Fruit fly (Drosophila melanogaster): ENCODE data around the gene Ag5r2.

The Ag5r2 gene

dm6 chrX:14784002-14784568, at the start of gene Ag5r2:
Gene Ag5r2, minus strand, starts transcription at chrX:14784052.
- no peak for TF ChIP-seq Myc (optimal IDR thresholded peaks at IDR 0.05)
- TF ChIP-seq Sin3A (optimal IDR thresholded peaks at IDR 0.05): no peak
- TF ChIP-seq h (optimal IDR thresholded peaks at IDR 0.05): no peak

- TF ChIP-seq ttk (optimal IDR thresholded peaks at IDR 0.05) (no peak), insv (optimal IDR thresholded peaks at IDR 0.05) (no peak), Myc (optimal IDR thresholded peaks at IDR 0.05) (no peak), h (optimal IDR thresholded peaks at IDR 0.05) (no peak), psq (optimal IDR thresholded peaks at IDR 0.05) (no peak), Sin3A (optimal IDR thresholded peaks at IDR 0.05) (no peak)
These were observed 48.9 kb upstream of the Ag5r2 start, which contains the start of gene CG14411 for dm6 chrX:14832562-14833303. Gene CG14411, plus strand, starts transcription at chrX:14832647.

dm6 chrX:14831713-14832561, 48.1 kb upstream of the Ag5r2 start, which contains the start of gene CG14408:
Gene CG14408, minus strand, starts transcription at chrX:14832033.
- TF ChIP-seq psq (optimal IDR thresholded peaks at IDR 0.05) (no peak), ttk (optimal IDR thresholded peaks at IDR 0.05) (no peak), insv (optimal IDR thresholded peaks at IDR 0.05) (no peak), Myc (optimal IDR thresholded peaks at IDR 0.05) (no peak), Sin3A (optimal IDR thresholded peaks at IDR 0.05) (no peak), h (optimal IDR thresholded peaks at IDR 0.05) (no peak)

DNA sequence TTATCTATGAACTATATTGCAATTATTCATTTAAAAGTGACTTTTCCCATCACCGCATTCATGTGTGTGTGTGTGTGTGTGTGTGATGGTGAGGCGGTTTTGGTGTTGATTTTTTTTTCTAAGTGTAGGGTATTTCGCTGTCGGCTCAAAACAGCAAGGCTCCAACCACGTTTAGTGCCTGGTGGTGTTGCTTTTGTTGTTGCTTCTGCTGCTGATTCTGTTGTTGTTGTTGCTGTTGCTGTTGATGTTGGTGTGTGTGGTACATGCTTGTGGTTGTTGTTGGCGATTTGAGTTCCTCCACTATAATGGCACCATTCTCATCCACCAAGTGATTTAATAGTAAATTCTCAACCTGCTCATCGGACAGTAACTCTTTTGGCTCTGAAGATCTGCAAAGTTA, 43.8 kb upstream of the Ag5r2 start:
- TF ChIP-seq insv (optimal IDR thresholded peaks at IDR 0.05) (no peak), Myc (optimal IDR thresholded peaks at IDR 0.05) (no peak), h (optimal IDR thresholded peaks at IDR 0.05) (no peak), ttk (optimal IDR thresholded peaks at IDR 0.05) (no peak), Sin3A (optimal IDR thresholded peaks at IDR 0.05) (no peak), psq (optimal IDR thresholded peaks at IDR 0.05) (no peak)

- no peak for TF ChIP-seq h (optimal IDR thresholded peaks at IDR 0.05)
- no peak for TF ChIP-seq psq (optimal IDR thresholded peaks at IDR 0.05)
- no peak for TF ChIP-seq Sin3A (optimal IDR thresholded peaks at IDR 0.05)
These were observed 42.2 kb upstream of the Ag5r2 start, which contains the start of gene rut for dm6 chrX:14825922-14826617. Gene rut, minus strand, starts transcription at chrX:14826073.

- TF ChIP-seq Myc (optimal IDR thresholded peaks at IDR 0.05) (no peak), Sin3A (optimal IDR thresholded peaks at IDR 0.05) (no peak), h (optimal IDR thresholded peaks at IDR 0.05) (no peak), insv (optimal IDR thresholded peaks at IDR 0.05) (no peak), psq (optimal IDR thresholded peaks at IDR 0.05) (no peak), ttk (optimal IDR thresholded peaks at IDR 0.05) (no peak)
These were observed 41.6 kb upstream of the Ag5r2 start for dm6 chrX:14825470-14825787.

dm6 chrX:14824690-14825469, 41.0 kb upstream of the Ag5r2 start:
- no peak for TF ChIP-seq psq (optimal IDR thresholded peaks at IDR 0.05)
- TF ChIP-seq Myc (optimal IDR thresholded peaks at IDR 0.05): no peak
- no peak for TF ChIP-seq ttk (optimal IDR thresholded peaks at IDR 0.05)
- TF ChIP-seq insv (optimal IDR thresholded peaks at IDR 0.05): no peak
- TF ChIP-seq h (optimal IDR thresholded peaks at IDR 0.05): no peak
- TF ChIP-seq Sin3A (optimal IDR thresholded peaks at IDR 0.05): no peak

- no peak for TF ChIP-seq psq (optimal IDR thresholded peaks at IDR 0.05)
- TF ChIP-seq h (optimal IDR thresholded peaks at IDR 0.05): no peak
- TF ChIP-seq ttk (optimal IDR thresholded peaks at IDR 0.05): no peak
- no peak for TF ChIP-seq Sin3A (optimal IDR thresholded peaks at IDR 0.05)
- no peak for TF ChIP-seq insv (optimal IDR thresholded peaks at IDR 0.05)
- TF ChIP-seq Myc (optimal IDR thresholded peaks at IDR 0.05): no peak
These were observed 28.4 kb upstream of the Ag5r2 start for dm6 chrX:14812239-14812638.

DNA sequence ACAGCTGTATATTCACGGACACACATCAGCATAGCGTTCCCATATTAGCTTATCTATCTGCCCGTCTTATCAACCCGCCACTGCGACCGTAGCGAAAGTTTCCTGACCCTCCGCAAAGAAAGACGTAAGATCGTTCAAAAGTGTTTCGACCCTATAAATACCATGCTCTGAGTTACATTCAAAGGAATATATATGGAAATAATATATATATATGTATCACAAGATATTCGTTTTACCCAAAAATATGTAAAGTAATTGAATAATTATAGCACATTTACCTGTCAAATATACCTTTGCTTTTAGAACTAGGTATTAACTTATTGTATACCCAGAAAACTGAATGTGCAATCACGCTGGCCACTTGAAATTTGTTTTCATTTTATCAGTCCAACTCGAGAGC, 26.6 kb upstream of the Ag5r2 start:
- TF ChIP-seq h (optimal IDR thresholded peaks at IDR 0.05) (no peak), Myc (optimal IDR thresholded peaks at IDR 0.05) (no peak), psq (optimal IDR thresholded peaks at IDR 0.05) (no peak), Sin3A (optimal IDR thresholded peaks at IDR 0.05) (no peak), insv (optimal IDR thresholded peaks at IDR 0.05) (no peak), ttk (optimal IDR thresholded peaks at IDR 0.05) (no peak)

DNA sequence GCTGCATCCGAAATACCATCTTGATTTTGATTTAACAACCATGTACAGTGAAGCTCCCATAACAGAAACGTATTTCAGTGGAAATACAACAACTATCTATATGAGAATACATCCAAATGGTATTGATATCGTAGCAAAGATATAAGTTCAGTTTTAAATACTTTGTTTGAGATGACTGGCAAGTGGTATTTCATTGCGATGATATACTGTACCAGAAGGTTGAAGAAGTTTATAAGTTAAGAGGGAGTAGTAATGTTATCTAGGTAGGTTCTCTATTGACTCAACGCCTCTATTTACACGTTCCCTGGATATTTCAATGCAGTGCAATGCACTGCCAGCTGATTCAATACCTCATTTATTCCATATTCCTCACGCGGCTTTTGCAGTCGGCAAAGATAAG, 21.8 kb upstream of the Ag5r2 start:
- TF ChIP-seq ttk (optimal IDR thresholded peaks at IDR 0.05): no peak
- no peak for TF ChIP-seq insv (optimal IDR thresholded peaks at IDR 0.05)
- TF ChIP-seq Myc (optimal IDR thresholded peaks at IDR 0.05): no peak
- TF ChIP-seq h (optimal IDR thresholded peaks at IDR 0.05): no peak
- TF ChIP-seq Sin3A (optimal IDR thresholded peaks at IDR 0.05): no peak
- no peak for TF ChIP-seq psq (optimal IDR thresholded peaks at IDR 0.05)

DNA sequence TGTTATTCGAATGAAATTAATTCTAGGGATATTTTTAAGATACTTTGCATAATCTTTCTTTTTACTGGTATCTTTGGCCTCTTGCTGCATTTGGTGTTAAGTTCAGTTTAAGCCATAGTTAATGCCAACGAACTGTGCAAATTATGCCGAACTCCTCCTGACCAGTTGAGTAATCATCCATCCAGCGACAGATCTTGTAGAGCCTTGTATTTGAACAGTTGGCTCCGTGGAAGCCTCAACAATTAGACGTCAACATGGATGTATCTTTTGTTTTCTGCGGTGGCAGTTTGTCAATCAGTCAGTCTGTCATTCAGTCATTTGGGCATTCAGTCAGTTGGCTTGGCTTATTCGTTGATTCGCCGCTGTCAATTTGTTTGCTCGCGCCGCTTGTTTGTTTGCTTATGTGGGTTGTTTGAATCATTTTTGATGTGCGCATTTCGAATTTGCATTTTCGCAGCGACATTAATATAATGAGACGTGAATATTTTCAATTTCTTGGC, 18.8 kb upstream of the Ag5r2 start:
- TF ChIP-seq psq (optimal IDR thresholded peaks at IDR 0.05) (no peak), insv (optimal IDR thresholded peaks at IDR 0.05) (no peak), Myc (optimal IDR thresholded peaks at IDR 0.05) (no peak), ttk (optimal IDR thresholded peaks at IDR 0.05) (no peak), h (optimal IDR thresholded peaks at IDR 0.05) (no peak), Sin3A (optimal IDR thresholded peaks at IDR 0.05) (no peak)

Data from Kc167 (cell line).